Worm (Caenorhabditis elegans): ENCODE results near the gene C04F6.9.

ce11 chrX:3416063-3416462 lies 14.3 kb downstream of the C04F6.9 start:
- no peak for TF ChIP-seq attf-5 (GFP tag; optimal IDR thresholded peaks at IDR 0.05)
- no peak for TF ChIP-seq dox-1 (GFP tag; IDR thresholded peaks at IDR 0.05)
- no peak for TF ChIP-seq mcd-1 (GFP tag; IDR thresholded peaks at IDR 0.05)
- no peak for TF ChIP-seq nfyb-1 (GFP tag; IDR thresholded peaks at IDR 0.05)
- TF ChIP-seq mxl-1 (tag; optimal IDR thresholded peaks at IDR 0.05): no peak

Measured in whole organism, young adult.